Fruit fly (Drosophila melanogaster) whole organism, embryonic: ENCODE measurements around the gene Doc2.

Experiments
- CG10959 ChIP-seq: fragments of 200-800 bp; sonication (Bioruptor generic); IDR thresholded peaks from 2 replicates; pipeline ENCODE4 v1.3.6; 2022; ENCODE audit warnings: missing biosample characterization, missing genetic modification characterization
- CG11456 ChIP-seq: fragments of 200-800 bp; sonication (Bioruptor generic); IDR thresholded peaks from 3 replicates; pipeline ENCODE4 v1.3.6; 2022; ENCODE audit warnings: missing biosample characterization, missing genetic modification characterization
- CG11695 ChIP-seq: fragments of 200-800 bp; sonication (Bioruptor generic); IDR thresholded peaks from 3 replicates; pipeline ENCODE4 v1.3.6; 2022; ENCODE audit warnings: missing biosample characterization, missing genetic modification characterization
- CG12769 ChIP-seq: fragments of 200-800 bp; sonication (Bioruptor generic); optimal IDR thresholded peaks from 2 replicates; lab custom pipeline; 2019; ENCODE audit warnings: missing biosample characterization, mild to moderate bottlenecking, missing genetic modification characterization, moderate library complexity
- CG13894 ChIP-seq: fragments of 200-800 bp; sonication (Bioruptor generic); optimal IDR thresholded peaks from 3 replicates; lab custom pipeline; 2018; ENCODE audit warnings: missing biosample characterization, mild to moderate bottlenecking, missing genetic modification characterization, moderate library complexity
- CG14710 ChIP-seq: fragments of 200-800 bp; sonication (Bioruptor generic); optimal IDR thresholded peaks from 3 replicates; lab custom pipeline; 2019; ENCODE audit warnings: missing biosample characterization, mild to moderate bottlenecking, missing genetic modification characterization, moderate library complexity
- CG17186 ChIP-seq: fragments of 200-800 bp; sonication (Bioruptor generic); optimal IDR thresholded peaks from 3 replicates; lab custom pipeline; 2017; ENCODE audit warnings: missing biosample characterization, missing genetic modification reagents, missing genetic modification characterization
- CG17359 ChIP-seq: fragments of 200-800 bp; sonication (Bioruptor generic); optimal IDR thresholded peaks from 3 replicates; lab custom pipeline; 2018; ENCODE audit warnings: missing biosample characterization, mild to moderate bottlenecking, missing genetic modification characterization, moderate library complexity
- CG17385 ChIP-seq: fragments of 200-800 bp; sonication (Bioruptor generic); optimal IDR thresholded peaks from 3 replicates; lab custom pipeline; 2018; ENCODE audit warnings: missing biosample characterization, mild to moderate bottlenecking, missing genetic modification characterization
- CG17912 ChIP-seq: fragments of 200-800 bp; sonication (Bioruptor generic); optimal IDR thresholded peaks from 2 replicates; lab custom pipeline; 2018; ENCODE audit warnings: missing biosample characterization, mild to moderate bottlenecking, missing genetic modification characterization
- CG18011 ChIP-seq: fragments of 200-800 bp; sonication (Bioruptor generic); optimal IDR thresholded peaks from 2 replicates; lab custom pipeline; 2017; ENCODE audit warnings: missing biosample characterization, missing genetic modification characterization, mild to moderate bottlenecking, moderate library complexity, missing genotype
- CG18599 ChIP-seq: fragments of 200-800 bp; sonication (Bioruptor generic); optimal IDR thresholded peaks from 3 replicates; lab custom pipeline; 2017; ENCODE audit warnings: missing biosample characterization, missing genetic modification characterization, mild to moderate bottlenecking, moderate library complexity, missing genetic modification reagents
- CG2199 ChIP-seq: fragments of 200-800 bp; sonication (Bioruptor generic); IDR thresholded peaks from 3 replicates; pipeline ENCODE4 v1.3.6; 2022; ENCODE audit warnings: missing biosample characterization, missing genetic modification characterization
- CG2678 ChIP-seq: fragments of 200-800 bp; sonication (Bioruptor generic); optimal IDR thresholded peaks from 3 replicates; lab custom pipeline; 2019; ENCODE audit warnings: missing biosample characterization, mild to moderate bottlenecking, missing genetic modification characterization, moderate library complexity
- CG33213 ChIP-seq: fragments of 200-800 bp; sonication (Bioruptor generic); optimal IDR thresholded peaks from 3 replicates; lab custom pipeline; 2016; ENCODE audit warnings: missing biosample characterization, missing genetic modification characterization
- CG3838 ChIP-seq: fragments of 200-800 bp; sonication (Bioruptor generic); optimal IDR thresholded peaks from 3 replicates; lab custom pipeline; 2016; ENCODE audit warnings: missing biosample characterization, missing genetic modification characterization
- CG6175 ChIP-seq: fragments of 200-800 bp; sonication (Bioruptor generic); IDR thresholded peaks from 3 replicates; pipeline ENCODE4 v1.3.6; 2022; ENCODE audit warnings: missing biosample characterization, missing genetic modification characterization
- CG6654 ChIP-seq: fragments of 200-800 bp; sonication (Bioruptor generic); optimal IDR thresholded peaks from 2 replicates; lab custom pipeline; 2017; ENCODE audit warnings: missing biosample characterization, mild to moderate bottlenecking, missing genetic modification characterization
- CG8281 ChIP-seq: fragments of 200-800 bp; sonication (Bioruptor generic); optimal IDR thresholded peaks from 2 replicates; lab custom pipeline; 2018; ENCODE audit warnings: missing biosample characterization, mild to moderate bottlenecking, missing genetic modification characterization, moderate library complexity
- CG8359 ChIP-seq: fragments of 200-800 bp; sonication (Bioruptor generic); optimal IDR thresholded peaks from 2 replicates; lab custom pipeline; 2017; ENCODE audit warnings: missing biosample characterization, mild to moderate bottlenecking, missing genetic modification characterization, borderline replicate concordance
- CkIIα-i1 ChIP-seq: fragments of 200-800 bp; sonication (Bioruptor generic); IDR thresholded peaks from 2 replicates; pipeline ENCODE4 v1.3.6; 2022; ENCODE audit warnings: missing biosample characterization, missing genetic modification characterization
- D19A ChIP-seq: fragments of 200-800 bp; optimal IDR thresholded peaks from 3 replicates; lab custom pipeline; 2019; ENCODE audit warnings: missing biosample characterization, mild to moderate bottlenecking, missing genetic modification characterization, moderate library complexity
- Gsc ChIP-seq: fragments of 200-800 bp; sonication (Bioruptor generic); IDR thresholded peaks from 2 replicates; pipeline ENCODE4 v1.3.6; 2022; ENCODE audit warnings: missing biosample characterization, missing genetic modification characterization
- Hand ChIP-seq: fragments of 200-800 bp; sonication (Bioruptor generic); optimal IDR thresholded peaks from 2 replicates; lab custom pipeline; 2017; ENCODE audit warnings: mild to moderate bottlenecking, missing biosample characterization, missing genetic modification reagents, missing genetic modification characterization
- Hr3 ChIP-seq: fragments of 200-800 bp; sonication (Bioruptor generic); optimal IDR thresholded peaks from 3 replicates; lab custom pipeline; 2016; ENCODE audit warnings: missing biosample characterization, missing genetic modification characterization
- MTF-1 ChIP-seq: fragments of 200-800 bp; sonication (Bioruptor generic); optimal IDR thresholded peaks from 2 replicates; lab custom pipeline; 2018; ENCODE audit warnings: missing biosample characterization, mild to moderate bottlenecking, missing genetic modification characterization, borderline replicate concordance
- Myb ChIP-seq: fragments of 200-800 bp; sonication (Bioruptor generic); optimal IDR thresholded peaks from 2 replicates; lab custom pipeline; 2016; ENCODE audit warnings: missing biosample characterization, missing genetic modification characterization
- Ravus ChIP-seq: fragments of 200-800 bp; sonication (Bioruptor generic); IDR thresholded peaks from 2 replicates; pipeline ENCODE4 v1.3.6; 2022; ENCODE audit warnings: missing biosample characterization, missing genetic modification characterization
- Scr ChIP-seq: fragments of 200-800 bp; sonication (Bioruptor generic); IDR thresholded peaks from 2 replicates; pipeline ENCODE4 v1.3.6; 2022; ENCODE audit warnings: missing biosample characterization, missing genetic modification characterization; ENCODE audit not compliant: partially characterized antibody
- Sox100B ChIP-seq: fragments of 200-800 bp; sonication (Bioruptor generic); optimal IDR thresholded peaks from 3 replicates; lab custom pipeline; 2018; ENCODE audit warnings: missing biosample characterization, mild to moderate bottlenecking, missing genetic modification characterization
- ara ChIP-seq: fragments of 200-800 bp; sonication (Bioruptor generic); IDR thresholded peaks from 2 replicates; pipeline ENCODE4 v1.3.6; 2022; ENCODE audit warnings: missing biosample characterization, missing genetic modification characterization
- az2 ChIP-seq: fragments of 200-800 bp; sonication (Bioruptor generic); optimal IDR thresholded peaks from 3 replicates; lab custom pipeline; 2016; ENCODE audit warnings: missing biosample characterization, missing genetic modification characterization
- croc ChIP-seq: fragments of 200-800 bp; sonication (Bioruptor generic); conservative IDR thresholded peaks from 3 replicates; pipeline ENCODE4 v1.3.6; 2022; ENCODE audit warnings: missing biosample characterization, missing genetic modification characterization
- cwo ChIP-seq: fragments of 200-800 bp; sonication (Bioruptor generic); optimal IDR thresholded peaks from 3 replicates; lab custom pipeline; 2017; ENCODE audit warnings: missing biosample characterization, missing genetic modification characterization, mild to moderate bottlenecking, moderate library complexity, missing genetic modification reagents
- dan ChIP-seq: fragments of 200-800 bp; sonication (Bioruptor generic); IDR thresholded peaks from 2 replicates; pipeline ENCODE4 v1.3.6; 2022; ENCODE audit warnings: missing biosample characterization, missing genetic modification characterization
- ewg ChIP-seq: fragments of 200-800 bp; sonication (Bioruptor generic); optimal IDR thresholded peaks from 3 replicates; lab custom pipeline; 2017; ENCODE audit warnings: mild to moderate bottlenecking, missing biosample characterization, missing genetic modification reagents, missing genetic modification characterization
- fu2 ChIP-seq: fragments of 200-800 bp; sonication (Bioruptor generic); optimal IDR thresholded peaks from 2 replicates; lab custom pipeline; 2016; ENCODE audit warnings: missing biosample characterization, missing genetic modification characterization
- luna ChIP-seq: fragments of 200-800 bp; sonication (Bioruptor generic); optimal IDR thresholded peaks from 2 replicates; lab custom pipeline; 2016; ENCODE audit warnings: missing biosample characterization, missing genetic modification characterization
- maf-S ChIP-seq: fragments of 200-800 bp; sonication (Bioruptor generic); optimal IDR thresholded peaks from 2 replicates; lab custom pipeline; 2016; ENCODE audit warnings: missing biosample characterization, missing genetic modification characterization
- mirr ChIP-seq: fragments of 200-800 bp; sonication (Bioruptor generic); optimal IDR thresholded peaks from 3 replicates; lab custom pipeline; 2018; ENCODE audit warnings: missing biosample characterization, mild to moderate bottlenecking, missing genetic modification characterization
- pan ChIP-seq, 4 experiments: fragments of >200 bp in 3 of 4; fragments of 200-800 bp in 1 of 4; sonication (Bioruptor generic) in 1 of 4; optimal IDR thresholded peaks in 3 of 4; IDR thresholded peaks in 1 of 4; 2 replicates each; pipeline versions ENCODE4 v1.3.6 to Lab custom; 2017 to 2022; ENCODE audit warnings: missing biosample characterization in 2 of 4, missing genetic modification characterization in 2 of 4, mixed read lengths in 1 of 4
- pzg ChIP-seq: fragments of 200-800 bp; sonication (Bioruptor generic); optimal IDR thresholded peaks from 3 replicates; lab custom pipeline; 2018; ENCODE audit warnings: missing biosample characterization, mild to moderate bottlenecking, missing genetic modification characterization, moderate library complexity
- ranshi ChIP-seq: fragments of 200-800 bp; sonication (Bioruptor generic); IDR thresholded peaks from 2 replicates; pipeline ENCODE4 v1.3.6; 2022; ENCODE audit warnings: missing biosample characterization, missing genetic modification characterization
- repo ChIP-seq: fragments of 200-800 bp; sonication (Bioruptor generic); optimal IDR thresholded peaks from 2 replicates; lab custom pipeline; 2016; ENCODE audit warnings: missing biosample characterization, missing genetic modification characterization
- run ChIP-seq: fragments of 200-800 bp; sonication (Bioruptor generic); optimal IDR thresholded peaks from 3 replicates; lab custom pipeline; 2018; ENCODE audit warnings: missing biosample characterization, mild to moderate bottlenecking, missing genetic modification characterization
- usp ChIP-seq: fragments of >200 bp; optimal IDR thresholded peaks from 2 replicates; lab custom pipeline; 2017; ENCODE audit warnings: missing biosample characterization, missing genetic modification characterization
- vvl ChIP-seq: fragments of 200-800 bp; sonication (Bioruptor generic); IDR thresholded peaks from 2 replicates; pipeline ENCODE4 v1.3.6; 2022; ENCODE audit warnings: missing biosample characterization, missing genetic modification characterization
- wdn ChIP-seq: fragments of 200-800 bp; sonication (Bioruptor generic); IDR thresholded peaks from 2 replicates; pipeline ENCODE4 v1.3.6; 2022; ENCODE audit warnings: missing biosample characterization, missing genetic modification characterization
- zf30C ChIP-seq: fragments of 200-800 bp; sonication (Bioruptor generic); optimal IDR thresholded peaks from 3 replicates; lab custom pipeline; 2018; ENCODE audit warnings: missing biosample characterization, mild to moderate bottlenecking, missing genetic modification characterization

The Doc2 gene

dm6 chr3L:9057429-9058088 lies 38.5 kb upstream of the Doc2 start (continued):
- TF ChIP-seq CG17912 (GFP tag; lab: Kevin White, UChicago) = peak; percentile 36
- TF ChIP-seq Ravus (GFP tag; lab: Robert Waterston, UW) = peak; percentile 78
- TF ChIP-seq CG11456 (GFP tag; lab: Robert Waterston, UW) = peak; percentile 87
- TF ChIP-seq az2 = peak; percentile 87
- peak; percentile 83 for TF ChIP-seq ara
- peak; percentile 81 for TF ChIP-seq ewg
- TF ChIP-seq CG2678 (tag; lab: Kevin White, UChicago) = peak; percentile 96
- peak; percentile 98 for TF ChIP-seq CG18599
- peak; percentile 71 for TF ChIP-seq CG6654
- TF ChIP-seq Sox100B (GFP tag; lab: Kevin White, UChicago) = peak; percentile 86
- TF ChIP-seq CG2199 (GFP tag; lab: Robert Waterston, UW) = no peak
- peak; percentile 75; the same call in 1 of the 3 replicates for TF ChIP-seq CG6175 (GFP tag; lab: Robert Waterston, UW)
- TF ChIP-seq CG11695 (GFP tag; lab: Robert Waterston, UW) = peak; percentile 88
- peak; percentile 85 for TF ChIP-seq wdn (GFP tag; lab: Robert Waterston, UW)
- peak; percentile 52 for TF ChIP-seq CG3838 (GFP tag; lab: Kevin White, UChicago)
- TF ChIP-seq mirr (GFP tag; lab: Kevin White, UChicago) = peak; percentile 49
- TF ChIP-seq fu2 = no peak
- TF ChIP-seq Hand (GFP tag; lab: Kevin White, UChicago) = peak; percentile 96
- peak; percentile 89 for TF ChIP-seq CG17385 (GFP tag; lab: Kevin White, UChicago)
- TF ChIP-seq CG10959 = peak; percentile 79
- TF ChIP-seq usp (GFP tag; lab: Kevin White, UChicago) = no peak
- TF ChIP-seq MTF-1 (GFP tag; lab: Kevin White, UChicago) = peak; percentile 63
- TF ChIP-seq maf-S (GFP tag; lab: Kevin White, UChicago) = peak; percentile 56
- TF ChIP-seq Gsc (GFP tag; lab: Robert Waterston, UW) = peak; percentile 73
- TF ChIP-seq CG17359 (tag; lab: Kevin White, UChicago) = peak; percentile 91
- peak; percentile 14 for TF ChIP-seq CG33213 (GFP tag; lab: Kevin White, UChicago)
- TF ChIP-seq run (tag; lab: Kevin White, UChicago) = peak; percentile 59
- TF ChIP-seq ranshi (GFP tag; lab: Robert Waterston, UW) = peak; percentile 93
- peak; percentile 87 for TF ChIP-seq CG12769 (tag; lab: Kevin White, UChicago)
- TF ChIP-seq Myb (GFP tag; lab: Kevin White, UChicago) = peak; percentile 24
- TF ChIP-seq luna (GFP tag; lab: Kevin White, UChicago) = no peak
- TF ChIP-seq pan (optimal IDR thresholded peaks at IDR 0.05; lab: Kevin White, UChicago) = no peak
- TF ChIP-seq pan (GFP tag; optimal IDR thresholded peaks at IDR 0.05 in 1 of 2, IDR thresholded peaks at IDR 0.05 in 1 of 2) = peak in 1 of 2 experiments; percentile 86
- TF ChIP-seq pzg (GFP tag; lab: Kevin White, UChicago) = no peak
- peak; percentile 71 for TF ChIP-seq CG8281 (tag; lab: Kevin White, UChicago)
- TF ChIP-seq vvl (GFP tag; lab: Robert Waterston, UW) = peak; percentile 95
- TF ChIP-seq CG13894 (tag; lab: Kevin White, UChicago) = peak; percentile 96
- TF ChIP-seq CG18011 (GFP tag; lab: Kevin White, UChicago) = peak; percentile 62
- TF ChIP-seq Hr3 = peak; percentile 88
- TF ChIP-seq CG14710 (tag; lab: Kevin White, UChicago) = peak; percentile 86
- peak; percentile 86 for TF ChIP-seq croc (GFP tag; lab: Robert Waterston, UW)
- TF ChIP-seq zf30C = peak; percentile 86
- TF ChIP-seq CkIIα-i1 = no peak
- no peak for TF ChIP-seq Scr (GFP tag; lab: Robert Waterston, UW)
- TF ChIP-seq D19A (tag; lab: Kevin White, UChicago) = peak; percentile 87
- TF ChIP-seq CG8359 = peak; percentile 59
- no peak for TF ChIP-seq dan (GFP tag; lab: Robert Waterston, UW)
- no peak for TF ChIP-seq repo (GFP tag; lab: Kevin White, UChicago)
- TF ChIP-seq cwo (GFP tag; lab: Kevin White, UChicago) = peak; percentile 90
- peak; percentile 36 for TF ChIP-seq CG17186
